Fruit fly (Drosophila melanogaster) S2 (cell line): ENCODE measurements around the gene nkd.

ENCODE experiments used
- CG8478 ChIP-seq: fragments of >200 bp; optimal IDR thresholded peaks from 2 replicates; lab custom pipeline; 2018
- CTCF ChIP-seq, 2 experiments: fragments of >200 bp; optimal IDR thresholded peaks; 2 replicates each; lab custom pipeline; 2018

nkd gene

dm6 chr3L:19036119-19036518, 9.1 kb downstream of the nkd start:
- TF ChIP-seq CG8478 (lab: Kevin White, UChicago): no peak

- TF ChIP-seq CG8478 (lab: Kevin White, UChicago): no peak
Observed at dm6 chr3L:19035163-19035900, 9.9 kb downstream of the nkd start.

dm6 chr3L:19033154-19033811, 12.0 kb downstream of the nkd start:
- TF ChIP-seq CTCF (optimal IDR thresholded peaks at IDR 0.05; lab: Kevin White, UChicago) (no peak), CG8478 (lab: Kevin White, UChicago) (no peak)

- no peak for TF ChIP-seq CTCF (optimal IDR thresholded peaks at IDR 0.05; lab: Kevin White, UChicago)
Observed at dm6 chr3L:19032676-19033075, 12.6 kb downstream of the nkd start.

dm6 chr3L:19031858-19032257, 13.4 kb downstream of the nkd start:
- TF ChIP-seq CG8478 (lab: Kevin White, UChicago): no peak
- no peak for TF ChIP-seq CTCF (optimal IDR thresholded peaks at IDR 0.05; lab: Kevin White, UChicago)

dm6 chr3L:19027172-19027571, 18.1 kb downstream of the nkd start:
- TF ChIP-seq CTCF (optimal IDR thresholded peaks at IDR 0.05; lab: Kevin White, UChicago) (no peak), CG8478 (lab: Kevin White, UChicago) (no peak)

dm6 chr3L:19024800-19025199, 20.4 kb downstream of the nkd start:
- TF ChIP-seq CG8478 (lab: Kevin White, UChicago): no peak
- TF ChIP-seq CTCF (optimal IDR thresholded peaks at IDR 0.05; lab: Kevin White, UChicago): no peak

- no peak for TF ChIP-seq CTCF (optimal IDR thresholded peaks at IDR 0.05; lab: Kevin White, UChicago)
- TF ChIP-seq CG8478 (lab: Kevin White, UChicago): no peak
Observed at dm6 chr3L:19021701-19022100, 23.5 kb downstream of the nkd start.

dm6 chr3L:19020467-19020866, 24.8 kb downstream of the nkd start:
- TF ChIP-seq CG8478 (lab: Kevin White, UChicago) (no peak), CTCF (optimal IDR thresholded peaks at IDR 0.05; lab: Kevin White, UChicago) (no peak)

- TF ChIP-seq CG8478 (lab: Kevin White, UChicago) (no peak), CTCF (optimal IDR thresholded peaks at IDR 0.05; lab: Kevin White, UChicago) (no peak)
Observed at dm6 chr3L:19019308-19019749, 25.9 kb downstream of the nkd start.

dm6 chr3L:19018440-19018839, 26.8 kb downstream of the nkd start:
- TF ChIP-seq CTCF (optimal IDR thresholded peaks at IDR 0.05; lab: Kevin White, UChicago): no peak

dm6 chr3L:19016805-19017161, 28.5 kb downstream of the nkd start:
- TF ChIP-seq CG8478 (lab: Kevin White, UChicago) (no peak), CTCF (optimal IDR thresholded peaks at IDR 0.05; lab: Kevin White, UChicago) (no peak)

- TF ChIP-seq CTCF (optimal IDR thresholded peaks at IDR 0.05; lab: Kevin White, UChicago): no peak
Observed at dm6 chr3L:19016133-19016804, 29.0 kb downstream of the nkd start.

- no peak for TF ChIP-seq CG8478 (lab: Kevin White, UChicago)
Observed at dm6 chr3L:19015454-19016054, 29.7 kb downstream of the nkd start.

- TF ChIP-seq CTCF (optimal IDR thresholded peaks at IDR 0.05; lab: Kevin White, UChicago) (no peak), CG8478 (lab: Kevin White, UChicago) (no peak)
Observed at dm6 chr3L:19014802-19015201, 30.4 kb downstream of the nkd start.
